Worm (Caenorhabditis elegans): ENCODE results near the gene Y5H2A.1.

The Y5H2A.1 gene

DNA sequence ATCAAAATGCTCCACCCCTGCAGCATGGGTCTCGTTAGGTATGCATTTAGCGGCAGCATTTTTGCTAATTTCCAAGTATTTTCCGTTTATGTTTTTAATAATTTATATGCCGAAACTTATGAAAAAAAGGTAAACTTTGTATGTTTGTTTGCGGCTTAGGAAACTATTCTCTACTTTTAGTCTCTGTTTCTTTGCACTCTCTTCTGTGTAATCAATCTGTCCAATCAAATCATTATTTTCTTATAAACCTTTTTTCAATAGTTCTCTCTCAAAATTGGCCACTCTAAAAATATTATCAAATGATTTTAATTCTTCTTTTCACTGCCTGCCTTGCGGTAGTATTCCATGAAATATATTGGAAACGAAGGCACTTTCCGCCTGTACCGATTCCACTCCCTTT is 33.6 kb downstream of the Y5H2A.1 start:
- TF ChIP-seq him-1 (tag; optimal IDR thresholded peaks at IDR 0.05) (no peak), dao-5 (tag; optimal IDR thresholded peaks at IDR 0.05) (no peak)

DNA sequence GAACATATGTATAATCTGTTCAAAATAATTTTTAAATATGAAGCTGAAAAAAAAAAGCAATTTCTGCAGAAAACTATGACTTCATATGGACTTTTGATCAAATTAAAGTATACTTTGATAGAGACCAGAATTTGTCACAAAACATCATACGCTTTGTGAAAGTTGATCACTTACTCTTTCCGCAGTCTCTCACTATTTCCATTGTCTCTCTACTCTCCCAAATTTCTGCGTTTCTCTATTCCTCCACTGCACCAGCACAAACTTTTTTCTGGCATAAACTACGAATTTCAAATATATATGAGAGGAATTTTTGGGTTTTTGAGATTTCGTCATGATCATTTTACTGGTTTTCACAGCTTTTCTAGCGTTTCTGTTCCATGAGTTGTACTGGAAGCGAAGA is 35.8 kb downstream of the Y5H2A.1 start, which contains the start of gene cyp-33C4:
cyp-33C4 (plus strand) TSS at position 293 of the 400 bp plus-strand sequence.
- TF ChIP-seq dao-5 (tag; optimal IDR thresholded peaks at IDR 0.05) (no peak), W03F9.2 (tag; optimal IDR thresholded peaks at IDR 0.05) (no peak), him-1 (tag; optimal IDR thresholded peaks at IDR 0.05) (no peak)

DNA sequence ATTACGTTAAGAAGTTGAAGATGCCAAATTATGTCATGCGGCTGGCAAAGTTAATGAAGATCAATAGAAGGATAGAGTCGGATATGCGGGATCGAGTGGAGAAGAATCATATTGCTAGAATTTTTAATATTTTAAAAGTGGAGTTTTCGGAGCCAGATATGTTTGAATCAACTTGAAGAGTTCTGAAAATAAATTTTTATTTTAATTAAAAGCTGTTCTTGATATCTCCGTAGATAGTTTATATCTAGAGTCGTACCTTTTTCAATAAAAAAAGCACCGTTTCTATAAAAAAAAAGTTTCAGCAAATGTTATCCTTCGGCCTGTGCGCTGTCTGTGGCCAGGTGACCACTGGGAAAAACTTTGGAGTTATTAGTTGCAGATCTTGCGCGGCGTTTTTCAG is 38.5 kb downstream of the Y5H2A.1 start, which contains the start of gene nhr-96:
nhr-96 (plus strand) TSS at position 301 of the 400 bp plus-strand sequence.
- TF ChIP-seq dao-5 (tag; optimal IDR thresholded peaks at IDR 0.05) (no peak), him-1 (tag; optimal IDR thresholded peaks at IDR 0.05) (no peak), W03F9.2 (tag; optimal IDR thresholded peaks at IDR 0.05) (no peak)

DNA sequence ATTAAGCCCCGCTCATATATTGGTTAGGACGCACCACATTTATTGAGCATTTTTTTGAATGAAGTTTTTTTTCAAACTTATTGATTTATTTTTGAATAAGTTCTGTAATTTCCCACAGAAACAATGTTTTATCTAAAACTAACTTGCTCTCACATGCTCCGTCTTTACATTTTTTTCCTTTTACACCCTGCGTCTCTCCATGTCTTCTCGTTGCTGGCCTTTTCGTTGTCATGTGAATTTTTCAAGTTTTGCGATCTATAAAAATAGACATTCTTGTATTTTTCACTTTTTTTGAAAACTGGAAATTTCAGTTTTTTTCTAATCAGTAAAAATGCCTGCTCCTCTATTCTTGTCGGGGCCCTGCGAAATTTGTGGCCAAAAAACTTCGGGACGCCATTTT is 40.7 kb downstream of the Y5H2A.1 start, which contains the start of gene nhr-134:
nhr-134 (plus strand) TSS at position 312 of the 400 bp plus-strand sequence.
- TF ChIP-seq dao-5 (tag; optimal IDR thresholded peaks at IDR 0.05) (no peak), W03F9.2 (tag; optimal IDR thresholded peaks at IDR 0.05) (no peak), him-1 (tag; optimal IDR thresholded peaks at IDR 0.05) (no peak)

DNA sequence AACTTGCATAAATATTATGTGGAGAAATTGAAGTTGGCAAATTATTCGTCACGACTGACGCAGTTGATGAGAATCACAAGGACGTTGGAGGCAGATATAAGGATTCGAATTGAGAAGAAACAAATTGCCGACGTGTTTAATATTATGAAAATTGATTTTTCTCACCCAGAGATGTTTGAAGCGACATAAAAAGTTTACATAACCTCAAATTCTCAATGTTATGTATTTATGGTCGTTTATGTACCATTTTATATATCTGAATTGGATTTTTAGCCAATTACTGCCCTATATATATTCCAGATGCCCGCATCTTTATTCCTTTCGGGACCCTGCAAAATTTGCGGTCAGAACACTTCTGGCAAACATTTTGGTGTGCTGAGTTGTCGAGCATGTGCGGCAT is 42.9 kb downstream of the Y5H2A.1 start, which contains the start of gene nhr-126:
nhr-126 (plus strand) TSS at position 301 of the 400 bp plus-strand sequence.
- TF ChIP-seq dao-5 (tag; optimal IDR thresholded peaks at IDR 0.05): no peak
- no peak for TF ChIP-seq him-1 (tag; optimal IDR thresholded peaks at IDR 0.05)
- TF ChIP-seq W03F9.2 (tag; optimal IDR thresholded peaks at IDR 0.05): no peak

DNA sequence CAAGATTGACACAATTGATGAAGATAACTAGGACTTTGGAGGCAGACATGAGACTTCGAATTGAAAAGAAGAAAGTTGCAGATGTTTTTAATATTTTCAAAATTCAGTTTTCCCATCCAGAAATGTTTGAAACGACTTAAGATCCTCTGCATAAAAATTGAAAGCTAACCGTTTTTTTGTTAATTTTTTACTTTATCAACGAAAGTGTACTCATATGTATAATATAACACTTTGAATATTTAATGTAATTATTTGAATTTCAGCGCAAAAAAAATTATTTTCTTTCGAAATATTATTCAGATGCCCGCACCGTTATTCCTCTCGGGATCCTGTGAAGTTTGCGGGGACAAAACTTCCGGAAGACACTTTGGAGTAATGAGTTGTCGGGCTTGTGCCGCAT is 44.7 kb downstream of the Y5H2A.1 start, which contains the start of gene nhr-18:
nhr-18 (plus strand) TSS at position 301 of the 400 bp plus-strand sequence.
- TF ChIP-seq dao-5 (tag; optimal IDR thresholded peaks at IDR 0.05): no peak
- TF ChIP-seq W03F9.2 (tag; optimal IDR thresholded peaks at IDR 0.05): no peak
- TF ChIP-seq him-1 (tag; optimal IDR thresholded peaks at IDR 0.05): no peak

DNA sequence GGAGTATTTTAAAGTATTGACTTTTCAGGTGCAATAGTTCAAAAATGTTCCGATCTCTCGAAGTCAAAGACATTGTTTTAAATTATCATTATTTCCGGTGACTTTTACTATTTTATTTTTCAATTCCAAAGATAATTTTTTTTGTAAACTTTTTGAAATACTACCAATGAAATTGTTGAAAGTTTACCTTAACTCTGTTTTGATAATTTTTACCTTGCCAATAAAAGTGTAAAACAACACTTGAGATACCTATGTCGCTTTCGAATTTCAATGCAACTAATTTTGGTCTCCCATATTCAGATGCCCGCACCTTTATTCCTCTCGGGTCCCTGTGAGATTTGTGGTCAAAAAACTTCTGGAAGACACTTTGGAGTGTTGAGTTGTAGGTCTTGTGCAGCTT is 46.5 kb downstream of the Y5H2A.1 start, which contains the start of gene nhr-103:
nhr-103 (plus strand) TSS at position 301 of the 400 bp plus-strand sequence.
- TF ChIP-seq dao-5 (tag; optimal IDR thresholded peaks at IDR 0.05) (no peak), him-1 (tag; optimal IDR thresholded peaks at IDR 0.05) (no peak), W03F9.2 (tag; optimal IDR thresholded peaks at IDR 0.05) (no peak)

DNA sequence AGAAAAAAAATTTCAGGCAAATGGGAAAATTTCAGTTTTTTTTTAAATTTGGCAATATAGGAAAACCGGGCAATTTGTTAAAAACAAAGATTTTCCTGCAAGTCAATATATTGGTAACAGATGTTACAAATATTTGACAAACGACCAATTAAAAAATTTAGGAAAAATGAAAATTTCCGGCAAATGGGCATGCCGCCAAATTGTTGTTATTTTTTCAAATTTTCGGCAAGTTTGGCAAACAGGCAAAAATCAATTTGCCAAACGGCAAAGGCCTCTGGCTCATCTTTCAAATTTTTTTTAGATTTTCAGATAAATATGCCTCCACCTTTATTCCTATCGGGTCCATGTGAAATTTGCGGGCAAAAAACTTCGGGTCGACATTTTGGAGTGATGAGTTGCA is 49.9 kb downstream of the Y5H2A.1 start, which contains the start of gene nhr-128:
nhr-128 (plus strand) TSS at position 301 of the 400 bp plus-strand sequence.
- TF ChIP-seq dao-5 (tag; optimal IDR thresholded peaks at IDR 0.05) (no peak), W03F9.2 (tag; optimal IDR thresholded peaks at IDR 0.05) (no peak), him-1 (tag; optimal IDR thresholded peaks at IDR 0.05) (no peak)
